Fruit fly (Drosophila melanogaster): ENCODE data around the gene CG42740.

dm6 chr3R:30461608-30462243 is 39.0 kb upstream of the CG42740 start:
- TF ChIP-seq EcR (GFP tag; optimal IDR thresholded peaks at IDR 0.05) (no peak), Dll (optimal IDR thresholded peaks at IDR 0.05) (no peak), psq (optimal IDR thresholded peaks at IDR 0.05) (no peak), usp (GFP tag; optimal IDR thresholded peaks at IDR 0.05) (no peak), pan (optimal IDR thresholded peaks at IDR 0.05) (no peak)

All from whole organism.